Fruit fly (Drosophila melanogaster): ENCODE results near the gene CG1486.

Gene CG1486

dm6 chrX:21281039-21281911, 42.6 kb upstream of the CG1486 start, which contains the start of gene Mnr (continued):
- no peak; the same call in 1 of the 2 replicates for TF ChIP-seq ssp (GFP tag; IDR thresholded peaks at IDR 0.05)
- TF ChIP-seq PHDP (tag; optimal IDR thresholded peaks at IDR 0.05) = no peak
- TF ChIP-seq NC2α (GFP tag; optimal IDR thresholded peaks at IDR 0.05) = no peak
- TF ChIP-seq Antp (GFP tag; optimal IDR thresholded peaks at IDR 0.05) = no peak
- no peak for TF ChIP-seq toy (GFP tag; IDR thresholded peaks at IDR 0.05)
- TF ChIP-seq zfh1 (GFP tag; IDR thresholded peaks at IDR 0.05) = no peak
- peak; percentile 57 for TF ChIP-seq cg (GFP tag; optimal IDR thresholded peaks at IDR 0.05)
- TF ChIP-seq Myb (GFP tag; optimal IDR thresholded peaks at IDR 0.05) = no peak
- no peak for TF ChIP-seq pita (GFP tag; optimal IDR thresholded peaks at IDR 0.05)
- peak; percentile 24 for TF ChIP-seq dm (GFP tag; optimal IDR thresholded peaks at IDR 0.05)
- no peak for TF ChIP-seq CG16813 (GFP tag; IDR thresholded peaks at IDR 0.05; ENCODE audit: partially characterized antibody)
- TF ChIP-seq CG15514 (GFP tag; optimal IDR thresholded peaks at IDR 0.05) = peak; percentile 24
- no peak for TF ChIP-seq sna (GFP tag; IDR thresholded peaks at IDR 0.05; ENCODE audit: partially characterized antibody)
- TF ChIP-seq tna (GFP tag; IDR thresholded peaks at IDR 0.05; ENCODE audit: partially characterized antibody) = peak; percentile 58; the same call in 1 of the 2 replicates
- TF ChIP-seq stwl (tag; optimal IDR thresholded peaks at IDR 0.05) = peak; percentile 9
- peak; percentile 100 for TF ChIP-seq Deaf1 (tag; optimal IDR thresholded peaks at IDR 0.05)
- TF ChIP-seq CG8388 (GFP tag; optimal IDR thresholded peaks at IDR 0.05) = peak; percentile 70
- no peak for TF ChIP-seq danr (GFP tag; IDR thresholded peaks at IDR 0.05)
- peak; percentile 63; the same call in 1 of the 3 replicates for TF ChIP-seq CG2199 (GFP tag; IDR thresholded peaks at IDR 0.05)
- peak in 1 of 2 experiments; percentile 32 for TF ChIP-seq Trl (optimal IDR thresholded peaks at IDR 0.05)
- no peak for TF ChIP-seq Trl (GFP tag; optimal IDR thresholded peaks at IDR 0.05)
- no peak for TF ChIP-seq crp (GFP tag; optimal IDR thresholded peaks at IDR 0.05)
- TF ChIP-seq gcm2 (GFP tag; optimal IDR thresholded peaks at IDR 0.05) = peak; percentile 28
- TF ChIP-seq sr (GFP tag; IDR thresholded peaks at IDR 0.05) = 0 out of 3 replicates have a peak, but pooled peaks have one; percentile 36
- TF ChIP-seq zen (tag; optimal IDR thresholded peaks at IDR 0.05) = no peak
- TF ChIP-seq CG17361 (GFP tag; IDR thresholded peaks at IDR 0.05) = peak; percentile 59; the same call in 2 of the 3 replicates
- TF ChIP-seq Doc2 (GFP tag; IDR thresholded peaks at IDR 0.05) = no peak
- 0 out of 3 replicates have a peak, but pooled peaks have one; percentile 2 for TF ChIP-seq dysf (GFP tag; IDR thresholded peaks at IDR 0.05)
- no peak for TF ChIP-seq CG12155 (GFP tag; optimal IDR thresholded peaks at IDR 0.05)
- peak; percentile 54; the same call in 1 of the 2 replicates for TF ChIP-seq bbx (GFP tag; IDR thresholded peaks at IDR 0.05; ENCODE audit: partially characterized antibody)
- TF ChIP-seq HLH54F (GFP tag; optimal IDR thresholded peaks at IDR 0.05) = no peak
- no peak for TF ChIP-seq CG8924 (tag; optimal IDR thresholded peaks at IDR 0.05)
- peak; percentile 6 for TF ChIP-seq oc (tag; optimal IDR thresholded peaks at IDR 0.05)
- no peak for TF ChIP-seq CG13123 (GFP tag; optimal IDR thresholded peaks at IDR 0.05)
- TF ChIP-seq cato (GFP tag; optimal IDR thresholded peaks at IDR 0.05; ENCODE audit: borderline replicate concordance) = no peak
- no peak for TF ChIP-seq Bdp1 (GFP tag; optimal IDR thresholded peaks at IDR 0.05)
- peak; percentile 19 for TF ChIP-seq tio (GFP tag; optimal IDR thresholded peaks at IDR 0.05)
- peak; percentile 11 for TF ChIP-seq Max (GFP tag; optimal IDR thresholded peaks at IDR 0.05)

dm6 chrX:21282035-21282434, 41.8 kb upstream of the CG1486 start:
- no peak for TF ChIP-seq eve (GFP tag; optimal IDR thresholded peaks at IDR 0.05)
- no peak for TF ChIP-seq CG6765 (GFP tag; optimal IDR thresholded peaks at IDR 0.05)
- TF ChIP-seq BEAF-32 (GFP tag; optimal IDR thresholded peaks at IDR 0.05) = no peak
- TF ChIP-seq Nf-YC (tag; optimal IDR thresholded peaks at IDR 0.05) = no peak
- no peak for TF ChIP-seq HLH3B (GFP tag; IDR thresholded peaks at IDR 0.05)
- no peak for TF ChIP-seq CG17568 (GFP tag; optimal IDR thresholded peaks at IDR 0.05)
- TF ChIP-seq nerfin-2 (GFP tag; IDR thresholded peaks at IDR 0.05; ENCODE audit: partially characterized antibody) = no peak
- no peak for TF ChIP-seq Ets97D (GFP tag; optimal IDR thresholded peaks at IDR 0.05)
- peak; percentile 44; the same call in 2 of the 3 replicates for TF ChIP-seq row (GFP tag; IDR thresholded peaks at IDR 0.05)
- TF ChIP-seq her (GFP tag; optimal IDR thresholded peaks at IDR 0.05) = no peak
- no peak for TF ChIP-seq CG3407 (GFP tag; optimal IDR thresholded peaks at IDR 0.05)
- TF ChIP-seq CG4360 (GFP tag; IDR thresholded peaks at IDR 0.05) = no peak
- no peak for TF ChIP-seq fu2 (GFP tag; optimal IDR thresholded peaks at IDR 0.05)
